Worm (Caenorhabditis elegans): ENCODE measurements around the gene F25E2.3.

The F25E2.3 gene

ce11 chrX:823736-824135 is 10.8 kb upstream of the F25E2.3 start:
- TF ChIP-seq mef-2 (tag; optimal IDR thresholded peaks at IDR 0.05), result no peak
- no peak for TF ChIP-seq alr-1 (tag; optimal IDR thresholded peaks at IDR 0.05; ENCODE audit: borderline replicate concordance)
- no peak for TF ChIP-seq irx-1 (tag; optimal IDR thresholded peaks at IDR 0.05)
- TF ChIP-seq grh-1 (GFP tag; IDR thresholded peaks at IDR 0.05), result no peak
- TF ChIP-seq elt-2 (tag; optimal IDR thresholded peaks at IDR 0.05), result peak; percentile 15
- TF ChIP-seq Y116A8C.19 (tag; optimal IDR thresholded peaks at IDR 0.05; ENCODE audit: borderline replicate concordance), result no peak
- TF ChIP-seq fkh-8 (tag; optimal IDR thresholded peaks at IDR 0.05), result no peak
- peak in 1 of 2 experiments; percentile 30 for TF ChIP-seq lin-35 (GFP tag; optimal IDR thresholded peaks at IDR 0.05)
- no peak for TF ChIP-seq rnt-1 (tag; optimal IDR thresholded peaks at IDR 0.05)
- TF ChIP-seq pqm-1 (tag; optimal IDR thresholded peaks at IDR 0.05), result no peak
- no peak for TF ChIP-seq sptf-1 (tag; optimal IDR thresholded peaks at IDR 0.05)
- TF ChIP-seq hpl-2 (GFP tag; optimal IDR thresholded peaks at IDR 0.05), result no peak
- no peak for TF ChIP-seq unc-62 (GFP tag; optimal IDR thresholded peaks at IDR 0.05)
- TF ChIP-seq fkh-10 (GFP tag; optimal IDR thresholded peaks at IDR 0.05), result no peak

ce11 chrX:817984-818383 is 5.0 kb upstream of the F25E2.3 start:
- TF ChIP-seq fkh-4 (tag; optimal IDR thresholded peaks at IDR 0.05; ENCODE audit: borderline replicate concordance) (no peak), unc-30 (tag; optimal IDR thresholded peaks at IDR 0.05) (no peak), lin-35 (GFP tag; optimal IDR thresholded peaks at IDR 0.05) (no peak), nhr-90 (tag; optimal IDR thresholded peaks at IDR 0.05; ENCODE audit: poor library complexity) (no peak), zag-1 (tag; optimal IDR thresholded peaks at IDR 0.05) (no peak), C16A3.4 (tag; optimal IDR thresholded peaks at IDR 0.05) (no peak), ama-1 (optimal IDR thresholded peaks at IDR 0.05) (no peak), ceh-82 (tag; optimal IDR thresholded peaks at IDR 0.05) (no peak), pax-3 (tag; optimal IDR thresholded peaks at IDR 0.05) (no peak), nhr-77 (tag; optimal IDR thresholded peaks at IDR 0.05) (no peak), lin-13 (GFP tag; optimal IDR thresholded peaks at IDR 0.05) (no peak), snpc-4 (tag; optimal IDR thresholded peaks at IDR 0.05) (no peak), ztf-11 (tag; optimal IDR thresholded peaks at IDR 0.05) (no peak), grh-1 (GFP tag; IDR thresholded peaks at IDR 0.05) (no peak), fkh-8 (tag; optimal IDR thresholded peaks at IDR 0.05) (no peak)

DNA sequence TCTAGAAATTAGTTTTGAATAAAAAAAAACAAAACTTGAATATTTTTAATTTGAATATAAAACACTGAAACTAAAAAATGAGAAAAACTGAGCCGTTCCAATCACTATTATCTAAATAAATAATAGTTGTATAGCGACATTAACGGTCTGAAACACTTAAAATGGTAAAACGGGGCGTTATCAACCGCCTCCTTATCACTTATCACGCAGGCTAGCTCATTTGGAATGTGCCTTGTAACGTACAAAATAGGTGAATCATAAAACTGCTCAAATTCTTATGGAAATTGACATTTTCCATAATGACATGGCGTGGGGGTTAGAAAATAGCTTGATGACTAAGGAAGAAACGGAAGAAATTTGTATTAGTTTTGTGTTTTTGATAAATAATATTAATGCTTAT is 3.0 kb upstream of the F25E2.3 start, which contains the start of gene ifd-2:
Gene ifd-2, minus strand, starts transcription at position 1 of the 400 bp plus-strand sequence.
- TF ChIP-seq efl-1 (optimal IDR thresholded peaks at IDR 0.05) (no peak), efl-1 (GFP tag; optimal IDR thresholded peaks at IDR 0.05 in 1 of 2) (peak in 1 of 2 experiments; percentile 7), dsc-1 (tag; optimal IDR thresholded peaks at IDR 0.05) (no peak), elt-2 (tag; optimal IDR thresholded peaks at IDR 0.05) (peak; percentile 51), lin-15B (tag; optimal IDR thresholded peaks at IDR 0.05) (no peak), unc-86 (tag; optimal IDR thresholded peaks at IDR 0.05) (no peak), blmp-1 (tag; optimal IDR thresholded peaks at IDR 0.05) (no peak), pqm-1 (tag; optimal IDR thresholded peaks at IDR 0.05) (no peak)

DNA sequence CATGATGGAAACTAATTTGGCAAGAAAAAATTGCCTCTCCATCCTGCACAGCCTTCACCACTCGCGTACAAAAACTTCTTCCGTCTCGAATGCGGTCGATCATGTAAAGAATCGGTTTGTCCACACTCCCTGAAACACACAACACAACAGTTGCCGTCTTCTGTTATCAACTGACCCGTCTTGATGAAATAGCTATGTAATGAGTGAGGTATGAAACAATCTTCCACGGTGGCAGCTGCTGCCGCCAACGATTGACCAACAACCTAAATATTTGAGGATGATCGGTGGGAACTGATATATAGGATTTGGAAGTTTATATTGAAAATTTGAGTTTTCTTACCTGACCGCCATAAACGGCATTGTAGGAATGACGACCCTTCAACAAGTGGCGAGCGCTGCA is 699 bp downstream of the F25E2.3 start:
- TF ChIP-seq lin-14 (GFP tag; optimal IDR thresholded peaks at IDR 0.05), result peak; percentile 42
- peak; percentile 13 for TF ChIP-seq snu-23 (GFP tag; optimal IDR thresholded peaks at IDR 0.05)
- TF ChIP-seq nhr-19 (GFP tag; conservative IDR thresholded peaks at IDR 0.05), result 0 out of 2 replicates have a peak, but pooled peaks have one; percentile 27
- no peak for TF ChIP-seq swsn-7 (tag; optimal IDR thresholded peaks at IDR 0.05)
- TF ChIP-seq pag-3 (tag; optimal IDR thresholded peaks at IDR 0.05; ENCODE audit: borderline replicate concordance, insufficient read depth), result peak; percentile 36
- peak; percentile 59 for TF ChIP-seq rnt-1 (tag; optimal IDR thresholded peaks at IDR 0.05)
- peak; percentile 47 for TF ChIP-seq nhr-71 (tag; optimal IDR thresholded peaks at IDR 0.05)
- no peak for TF ChIP-seq C34B4.2 (tag; optimal IDR thresholded peaks at IDR 0.05)

Measured in whole organism, L1 larva.